Fruit fly (Drosophila melanogaster) whole organism, embryonic: ENCODE data around the gene Cad89D.
A peak's percentile ranks its signal among the peaks of the same experiment; 100 is the strongest.

Experiments
- Antp ChIP-seq: fragments of 200-800 bp; sonication (Bioruptor generic); optimal IDR thresholded peaks from 3 replicates; lab custom pipeline; 2016; ENCODE audit warnings: missing biosample characterization, missing genetic modification characterization
- Blimp-1 ChIP-seq: fragments of 200-800 bp; sonication (Bioruptor generic); optimal IDR thresholded peaks from 3 replicates; lab custom pipeline; 2018; ENCODE audit warnings: missing biosample characterization, missing genetic modification characterization, mild to moderate bottlenecking, moderate library complexity, missing genetic modification reagents
- CG12219 ChIP-seq: fragments of 200-800 bp; sonication (Bioruptor generic); optimal IDR thresholded peaks from 3 replicates; lab custom pipeline; 2018; ENCODE audit warnings: missing biosample characterization, mild to moderate bottlenecking, missing genetic modification characterization
- CG16779 ChIP-seq: fragments of 200-800 bp; sonication (Bioruptor generic); IDR thresholded peaks from 2 replicates; pipeline ENCODE4 v1.3.6; 2022; ENCODE audit warnings: missing biosample characterization, missing genetic modification characterization
- Hr3 ChIP-seq: fragments of 200-800 bp; sonication (Bioruptor generic); optimal IDR thresholded peaks from 3 replicates; lab custom pipeline; 2016; ENCODE audit warnings: missing biosample characterization, missing genetic modification characterization
- Ravus ChIP-seq: fragments of 200-800 bp; sonication (Bioruptor generic); IDR thresholded peaks from 2 replicates; pipeline ENCODE4 v1.3.6; 2022; ENCODE audit warnings: missing biosample characterization, missing genetic modification characterization
- dmrt99B ChIP-seq: fragments of 200-800 bp; sonication (Bioruptor generic); optimal IDR thresholded peaks from 2 replicates; lab custom pipeline; 2018; ENCODE audit warnings: missing biosample characterization, mild to moderate bottlenecking, missing genetic modification characterization, moderate library complexity
- esg ChIP-seq: fragments of 200-800 bp; sonication (Bioruptor generic); conservative IDR thresholded peaks from 2 replicates; pipeline ENCODE4 v1.3.6; 2022; ENCODE audit warnings: missing biosample characterization, missing genetic modification characterization
- lilli ChIP-seq: fragments of 200-800 bp; sonication (Bioruptor generic); optimal IDR thresholded peaks from 3 replicates; lab custom pipeline; 2016; ENCODE audit warnings: missing biosample characterization, missing genetic modification characterization
- oc ChIP-seq: fragments of 200-800 bp; sonication (Bioruptor generic); optimal IDR thresholded peaks from 2 replicates; lab custom pipeline; 2018; ENCODE audit warnings: missing biosample characterization, mild to moderate bottlenecking, missing genetic modification characterization, moderate library complexity
- tin ChIP-seq: fragments of 200-800 bp; sonication (Bioruptor generic); optimal IDR thresholded peaks from 3 replicates; lab custom pipeline; 2016; ENCODE audit warnings: missing biosample characterization, missing genetic modification characterization
- wdn ChIP-seq: fragments of 200-800 bp; sonication (Bioruptor generic); IDR thresholded peaks from 2 replicates; pipeline ENCODE4 v1.3.6; 2022; ENCODE audit warnings: missing biosample characterization, missing genetic modification characterization

- no peak for TF ChIP-seq CG12219 (GFP tag; lab: Kevin White, UChicago)
- no peak for TF ChIP-seq tin
- TF ChIP-seq wdn, result no peak
- no peak for TF ChIP-seq lilli (GFP tag; lab: Kevin White, UChicago)
- no peak for TF ChIP-seq dmrt99B (tag; lab: Kevin White, UChicago)
- no peak for TF ChIP-seq CG16779
- no peak for TF ChIP-seq Hr3 (GFP tag; lab: Kevin White, UChicago)
- TF ChIP-seq oc (tag; lab: Kevin White, UChicago), result peak; percentile 79
- TF ChIP-seq Antp (GFP tag; lab: Kevin White, UChicago), result no peak
- TF ChIP-seq esg (GFP tag; lab: Robert Waterston, UW), result no peak
- no peak for TF ChIP-seq Blimp-1 (GFP tag; lab: Kevin White, UChicago)
- no peak for TF ChIP-seq Ravus (GFP tag; lab: Robert Waterston, UW)
These were observed 30.3 kb upstream of the Cad89D start for dm6 chr3R:16525555-16525954.
